Worm (Caenorhabditis elegans) whole organism, L2 larva: ENCODE results near the gene ZK1127.13.

Experiments used
- F13H6.1 ChIP-seq: sonication (generic microtip); optimal IDR thresholded peaks from 2 replicates; lab custom pipeline; 2016; ENCODE audit warnings: missing genetic modification characterization, missing compliant biosample characterization
- ZK546.5 ChIP-seq: sonication (generic microtip); optimal IDR thresholded peaks from 2 replicates; lab custom pipeline; 2017; ENCODE audit warnings: missing biosample characterization, missing genetic modification characterization
- ama-1 ChIP-seq: fragments of 150-350 bp; optimal IDR thresholded peaks from 2 replicates; lab custom pipeline; 2018; ENCODE audit warnings: inconsistent platforms
- ceh-82 ChIP-seq: fragments of 150-350 bp; optimal IDR thresholded peaks from 2 replicates; lab custom pipeline; 2014; ENCODE audit warnings: missing biosample characterization, missing genetic modification characterization
- egl-27 ChIP-seq: sonication (generic microtip); optimal IDR thresholded peaks from 3 replicates; lab custom pipeline; 2017; ENCODE audit warnings: missing biosample characterization, missing genetic modification reagents, missing genetic modification characterization
- gmeb-1 ChIP-seq: fragments of 150-350 bp; optimal IDR thresholded peaks from 2 replicates; lab custom pipeline; 2014; ENCODE audit warnings: missing biosample characterization, missing genetic modification characterization
- lin-13 ChIP-seq: fragments of 150-350 bp; optimal IDR thresholded peaks from 2 replicates; lab custom pipeline; 2014; ENCODE audit warnings: missing biosample characterization, missing genetic modification reagents, missing genetic modification characterization
- lin-39 ChIP-seq: fragments of 150-350 bp; optimal IDR thresholded peaks from 2 replicates; lab custom pipeline; 2014; ENCODE audit warnings: missing biosample characterization, missing genetic modification reagents, missing genetic modification characterization
- nhr-77 ChIP-seq: fragments of 150-350 bp; optimal IDR thresholded peaks from 2 replicates; lab custom pipeline; 2014; ENCODE audit warnings: missing biosample characterization, missing genetic modification characterization
- skn-1 ChIP-seq: sonication (generic microtip); optimal IDR thresholded peaks from 2 replicates; lab custom pipeline; 2017; ENCODE audit warnings: missing biosample characterization, missing genetic modification characterization
- snpc-4 ChIP-seq: fragments of 150-350 bp; optimal IDR thresholded peaks from 2 replicates; lab custom pipeline; 2014; ENCODE audit warnings: missing biosample characterization, missing genetic modification characterization
- unc-62 ChIP-seq: fragments of 150-350 bp; optimal IDR thresholded peaks from 2 replicates; lab custom pipeline; 2014; ENCODE audit warnings: missing biosample characterization, missing genetic modification reagents, missing genetic modification characterization
- ztf-11 ChIP-seq: sonication (generic microtip); optimal IDR thresholded peaks from 2 replicates; lab custom pipeline; 2017; ENCODE audit warnings: missing biosample characterization, missing genetic modification characterization
- ztf-4 ChIP-seq: fragments of 150-350 bp; optimal IDR thresholded peaks from 2 replicates; lab custom pipeline; 2014; ENCODE audit warnings: missing biosample characterization, missing genetic modification characterization

ce11 chrII:7069866-7070265 lies 16.8 kb downstream of the ZK1127.13 start, which contains the start of gene him-14:
- no peak for TF ChIP-seq ama-1 (lab: Kevin White, UChicago)
- TF ChIP-seq unc-62: no peak
- no peak for TF ChIP-seq nhr-77 (tag; lab: Kevin White, UChicago)
- no peak for TF ChIP-seq snpc-4 (tag; lab: Kevin White, UChicago)
- TF ChIP-seq ceh-82 (tag; lab: Kevin White, UChicago): no peak
- no peak for TF ChIP-seq F13H6.1 (tag; lab: Kevin White, UChicago)
- no peak for TF ChIP-seq lin-13 (GFP tag; lab: Kevin White, UChicago)
- no peak for TF ChIP-seq gmeb-1 (tag; lab: Kevin White, UChicago)
- TF ChIP-seq lin-39: no peak
- TF ChIP-seq ZK546.5: no peak
- TF ChIP-seq ztf-4 (tag; lab: Kevin White, UChicago): no peak
- TF ChIP-seq egl-27 (tag; lab: Kevin White, UChicago): no peak
- TF ChIP-seq ztf-11 (tag; lab: Kevin White, UChicago): no peak
- TF ChIP-seq skn-1 (tag; lab: Kevin White, UChicago): no peak
